Worm (Caenorhabditis elegans): ENCODE results near the gene best-12.

DNA sequence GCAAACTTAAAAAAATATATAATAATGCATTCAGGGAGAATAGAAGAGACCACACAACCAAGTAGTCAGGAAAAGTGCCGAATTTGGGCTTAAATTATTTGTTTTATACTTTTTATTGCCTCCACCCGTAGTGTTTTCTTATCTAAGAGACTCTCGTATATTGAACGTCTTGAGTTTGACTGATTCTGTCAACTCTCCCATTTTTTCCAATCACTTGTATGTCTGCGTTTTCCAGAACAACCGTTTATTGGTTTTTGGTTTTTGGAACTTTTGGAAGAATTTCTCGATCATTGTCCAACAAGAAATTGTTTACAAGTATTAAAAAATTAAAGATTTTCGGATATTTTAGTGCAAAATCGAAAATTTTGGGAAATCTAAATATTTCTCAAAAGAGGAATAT, 5.6 kb upstream of the best-12 start:
- TF ChIP-seq pax-1 (tag; optimal IDR thresholded peaks at IDR 0.05) (no peak), sox-2 (GFP tag; IDR thresholded peaks at IDR 0.05) (no peak), tbx-2 (tag; optimal IDR thresholded peaks at IDR 0.05) (no peak), fax-1 (tag; optimal IDR thresholded peaks at IDR 0.05) (no peak), sdc-2 (tag; optimal IDR thresholded peaks at IDR 0.05) (no peak), gmeb-2 (tag; optimal IDR thresholded peaks at IDR 0.05) (no peak), ama-1 (optimal IDR thresholded peaks at IDR 0.05) (no peak), npax-4 (tag; optimal IDR thresholded peaks at IDR 0.05) (no peak), ceh-22 (tag; optimal IDR thresholded peaks at IDR 0.05) (no peak), pqm-1 (tag; optimal IDR thresholded peaks at IDR 0.05) (no peak), ceh-45 (GFP tag; IDR thresholded peaks at IDR 0.05) (no peak), ceh-9 (tag; optimal IDR thresholded peaks at IDR 0.05) (no peak), elt-2 (tag; optimal IDR thresholded peaks at IDR 0.05) (no peak), lin-11 (tag; optimal IDR thresholded peaks at IDR 0.05) (no peak)

Data from whole organism, late embryonic.